Comparison of ENCODE assay signal across 6 fruit fly cellular contexts in the genomic region with DNA sequence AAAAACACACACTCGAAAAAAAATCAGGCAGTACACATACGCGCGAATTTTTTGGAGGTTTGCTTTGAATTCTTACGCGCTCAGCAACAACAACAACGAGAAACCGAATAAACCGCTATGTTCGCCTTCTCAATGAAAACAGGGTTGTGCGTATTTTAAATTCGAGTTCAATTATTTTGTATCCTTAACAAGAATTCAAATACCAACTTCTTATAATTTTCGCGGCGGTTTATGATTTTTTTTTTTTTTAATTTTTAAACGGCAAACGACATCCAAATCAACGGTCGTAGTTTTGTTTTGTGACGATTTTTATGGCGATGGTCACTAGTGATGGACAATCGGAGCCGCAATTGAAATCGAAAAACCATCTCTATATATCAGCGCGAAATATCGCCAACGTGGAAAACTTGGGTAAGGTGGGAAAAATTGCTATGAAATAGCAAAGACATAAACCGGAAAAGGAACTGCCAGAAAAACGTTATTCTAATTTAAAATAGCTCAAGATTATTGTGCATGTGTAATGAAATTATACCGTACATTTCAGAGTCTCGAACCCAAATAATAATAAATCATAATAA.
TF ChIP-seq lines count a peak whose summit lies in the region.

A gene (minus strand): TSS at position 332 of the 578 bp plus-strand sequence.

- peak; percentile 18 to 63 for TF ChIP-seq CTCF in S2 (optimal IDR thresholded peaks at IDR 0.05; lab: Kevin White, UChicago)
- TF ChIP-seq CTCF in whole organism, embryonic (GFP tag; optimal IDR thresholded peaks at IDR 0.05; lab: Kevin White, UChicago): peak; percentile 79

TF ChIP-seq in whole organism, adult, 20 proteins besides CTCF, POLR2A, EP300 and RAD21 (continues in another document):
- TF ChIP-seq kay (GFP tag; lab: Kevin White, UChicago; ENCODE audit: borderline replicate concordance) (peak; percentile 66), Mnt (GFP tag; optimal IDR thresholded peaks at IDR 0.05; lab: Kevin White, UChicago) (peak; percentile 74), bab1 (GFP tag; optimal IDR thresholded peaks at IDR 0.05; lab: Kevin White, UChicago) (peak; percentile 84), Crg-1 (GFP tag; optimal IDR thresholded peaks at IDR 0.05; lab: Kevin White, UChicago) (peak; percentile 70), cic (GFP tag; optimal IDR thresholded peaks at IDR 0.05; lab: Kevin White, UChicago) (peak; percentile 22), toe (GFP tag; optimal IDR thresholded peaks at IDR 0.05; lab: Kevin White, UChicago) (peak; percentile 67), Clk (GFP tag; optimal IDR thresholded peaks at IDR 0.05; lab: Kevin White, UChicago) (no peak), Hr96 (GFP tag; optimal IDR thresholded peaks at IDR 0.05; lab: Kevin White, UChicago) (peak; percentile 92), pad (GFP tag; optimal IDR thresholded peaks at IDR 0.05; lab: Kevin White, UChicago) (peak; percentile 56), CG5204 (GFP tag; optimal IDR thresholded peaks at IDR 0.05; lab: Kevin White, UChicago) (peak; percentile 72), tj (GFP tag; optimal IDR thresholded peaks at IDR 0.05; lab: Kevin White, UChicago) (peak; percentile 46), CG7045 (GFP tag; optimal IDR thresholded peaks at IDR 0.05; lab: Kevin White, UChicago) (no peak), CG14711 (tag; optimal IDR thresholded peaks at IDR 0.05; lab: Kevin White, UChicago) (peak; percentile 78), CG7101 (tag; optimal IDR thresholded peaks at IDR 0.05; lab: Kevin White, UChicago) (peak; percentile 87), CG12768 (GFP tag; optimal IDR thresholded peaks at IDR 0.05; lab: Kevin White, UChicago) (no peak), CG1620 (GFP tag; optimal IDR thresholded peaks at IDR 0.05; lab: Kevin White, UChicago) (peak; percentile 90)

TF ChIP-seq in whole organism, embryonic, 481 proteins besides CTCF, POLR2A, EP300 and RAD21 (continues in another document):
- peak; percentile 74 for TF ChIP-seq CG4360 (GFP tag; IDR thresholded peaks at IDR 0.05; lab: Robert Waterston, UW)
- peak; percentile 74 for TF ChIP-seq B-H2 (GFP tag; optimal IDR thresholded peaks at IDR 0.05; lab: Kevin White, UChicago)
- no peak; the same call in 1 of the 2 replicates for TF ChIP-seq cas (GFP tag; IDR thresholded peaks at IDR 0.05; lab: Robert Waterston, UW)
- peak; percentile 64 for TF ChIP-seq CG10209 (GFP tag; optimal IDR thresholded peaks at IDR 0.05; lab: Kevin White, UChicago)
- peak; percentile 84 for TF ChIP-seq CG11247 (GFP tag; IDR thresholded peaks at IDR 0.05; lab: Robert Waterston, UW)
- TF ChIP-seq CG11085 (GFP tag; IDR thresholded peaks at IDR 0.05; lab: Robert Waterston, UW): peak; percentile 86
- TF ChIP-seq Hr51 (GFP tag; optimal IDR thresholded peaks at IDR 0.05; lab: Kevin White, UChicago): peak; percentile 61 to 87
- TF ChIP-seq CG13287 (GFP tag; IDR thresholded peaks at IDR 0.05; lab: Robert Waterston, UW; ENCODE audit: partially characterized antibody): peak; percentile 93
- peak; percentile 70 for TF ChIP-seq CG4424 (GFP tag; optimal IDR thresholded peaks at IDR 0.05; lab: Kevin White, UChicago)
- peak; percentile 53 for TF ChIP-seq CG2712 (tag; optimal IDR thresholded peaks at IDR 0.05; lab: Kevin White, UChicago)
- peak; percentile 89 for TF ChIP-seq shn (GFP tag; optimal IDR thresholded peaks at IDR 0.05; lab: Kevin White, UChicago)
- peak; percentile 22; the same call in 1 of the 2 replicates for TF ChIP-seq gt (GFP tag; IDR thresholded peaks at IDR 0.05; lab: Robert Waterston, UW)
- TF ChIP-seq ap (GFP tag; IDR thresholded peaks at IDR 0.05; lab: Robert Waterston, UW): peak; percentile 67
- TF ChIP-seq nerfin-2 (GFP tag; IDR thresholded peaks at IDR 0.05; lab: Robert Waterston, UW; ENCODE audit: partially characterized antibody): peak; percentile 64
- TF ChIP-seq CG12744 (GFP tag; optimal IDR thresholded peaks at IDR 0.05; lab: Kevin White, UChicago): peak; percentile 76
- TF ChIP-seq CG13624 (GFP tag; optimal IDR thresholded peaks at IDR 0.05; lab: Kevin White, UChicago): peak; percentile 92

TF ChIP-seq in whole organism, prepupa, 60 proteins besides CTCF, POLR2A, EP300 and RAD21 (continues in another document):
- TF ChIP-seq Sox15 (GFP tag; optimal IDR thresholded peaks at IDR 0.05; lab: Kevin White, UChicago) (peak; percentile 39), spab (GFP tag; optimal IDR thresholded peaks at IDR 0.05; lab: Kevin White, UChicago) (no peak), CG6276 (GFP tag; optimal IDR thresholded peaks at IDR 0.05; lab: Kevin White, UChicago) (no peak), Sox102F (GFP tag; optimal IDR thresholded peaks at IDR 0.05; lab: Kevin White, UChicago) (peak; percentile 32), fkh (GFP tag; optimal IDR thresholded peaks at IDR 0.05; lab: Kevin White, UChicago) (no peak), CG11902 (GFP tag; optimal IDR thresholded peaks at IDR 0.05; lab: Kevin White, UChicago) (peak; percentile 27), CG6163 (GFP tag; IDR thresholded peaks at IDR 0.05; lab: Robert Waterston, UW) (peak; percentile 78), CG9139 (GFP tag; optimal IDR thresholded peaks at IDR 0.05; lab: Kevin White, UChicago) (no peak), CG11762 (GFP tag; optimal IDR thresholded peaks at IDR 0.05; lab: Kevin White, UChicago; ENCODE audit: insufficient read depth) (no peak), CG4318 (GFP tag; optimal IDR thresholded peaks at IDR 0.05; lab: Kevin White, UChicago) (no peak), dsx (GFP tag; optimal IDR thresholded peaks at IDR 0.05; lab: Kevin White, UChicago; ENCODE audit: poor library complexity, severe bottlenecking) (no peak), CG10631 (GFP tag; optimal IDR thresholded peaks at IDR 0.05; lab: Kevin White, UChicago) (peak; percentile 55), achi (GFP tag; optimal IDR thresholded peaks at IDR 0.05; lab: Kevin White, UChicago) (peak; percentile 49), CG8319 (GFP tag; optimal IDR thresholded peaks at IDR 0.05; lab: Kevin White, UChicago) (peak; percentile 17), svp (GFP tag; lab: Kevin White, UChicago) (peak; percentile 80), CG3919 (GFP tag; optimal IDR thresholded peaks at IDR 0.05; lab: Kevin White, UChicago) (peak; percentile 43), Sox14 (GFP tag; optimal IDR thresholded peaks at IDR 0.05; lab: Kevin White, UChicago) (peak; percentile 68)

TF ChIP-seq in whole organism, pupa, 21 proteins besides CTCF, POLR2A, EP300 and RAD21 (continues in another document):
- peak; percentile 31; the same call in 1 of the 3 replicates for TF ChIP-seq fd96Ca (GFP tag; IDR thresholded peaks at IDR 0.05; lab: Robert Waterston, UW)
- TF ChIP-seq rn (GFP tag; IDR thresholded peaks at IDR 0.05; lab: Robert Waterston, UW): no peak
- peak; percentile 63 for TF ChIP-seq Snoo (tag; optimal IDR thresholded peaks at IDR 0.05; lab: Kevin White, UChicago)
- TF ChIP-seq CG15710 (tag; optimal IDR thresholded peaks at IDR 0.05; lab: Kevin White, UChicago): peak; percentile 27
- no peak for TF ChIP-seq CG12605 (GFP tag; IDR thresholded peaks at IDR 0.05; lab: Robert Waterston, UW)
- no peak for TF ChIP-seq CG9948 (tag; optimal IDR thresholded peaks at IDR 0.05; lab: Kevin White, UChicago)
- TF ChIP-seq CG34367 (tag; optimal IDR thresholded peaks at IDR 0.05; lab: Kevin White, UChicago): peak; percentile 39
- no peak for TF ChIP-seq CG8159 (tag; optimal IDR thresholded peaks at IDR 0.05; lab: Kevin White, UChicago)
- no peak for TF ChIP-seq Pif1B (GFP tag; optimal IDR thresholded peaks at IDR 0.05; lab: Kevin White, UChicago)
- no peak for TF ChIP-seq gl (tag; optimal IDR thresholded peaks at IDR 0.05; lab: Kevin White, UChicago)
- TF ChIP-seq CG14655 (GFP tag; optimal IDR thresholded peaks at IDR 0.05; lab: Kevin White, UChicago): no peak
- TF ChIP-seq D1 (tag; optimal IDR thresholded peaks at IDR 0.05; lab: Kevin White, UChicago): no peak
- TF ChIP-seq CG13204 (GFP tag; optimal IDR thresholded peaks at IDR 0.05; lab: Kevin White, UChicago): no peak
- TF ChIP-seq Ets98B (GFP tag; IDR thresholded peaks at IDR 0.05; lab: Robert Waterston, UW): peak; percentile 23; the same call in 1 of the 2 replicates
- TF ChIP-seq CG17806 (tag; optimal IDR thresholded peaks at IDR 0.05; lab: Kevin White, UChicago): no peak
- no peak for TF ChIP-seq CG32121 (GFP tag; IDR thresholded peaks at IDR 0.05; lab: Robert Waterston, UW)
- TF ChIP-seq EcR (GFP tag; optimal IDR thresholded peaks at IDR 0.05; lab: Kevin White, UChicago): no peak
- no peak for TF ChIP-seq Pif1A (GFP tag; optimal IDR thresholded peaks at IDR 0.05; lab: Kevin White, UChicago)
- no peak for TF ChIP-seq CG10348 (GFP tag; IDR thresholded peaks at IDR 0.05; lab: Robert Waterston, UW)
- TF ChIP-seq CG8301 (tag; optimal IDR thresholded peaks at IDR 0.05; lab: Kevin White, UChicago): no peak

TF ChIP-seq in whole organism, wandering third instar larva, 38 proteins besides CTCF, POLR2A, EP300 and RAD21 (continues in another document):
- TF ChIP-seq Mio (GFP tag; optimal IDR thresholded peaks at IDR 0.05; lab: Kevin White, UChicago) (no peak), dsf (GFP tag; optimal IDR thresholded peaks at IDR 0.05; lab: Kevin White, UChicago; ENCODE audit: borderline replicate concordance) (peak; percentile 48), br (GFP tag; optimal IDR thresholded peaks at IDR 0.05; lab: Kevin White, UChicago) (peak; percentile 81), h (GFP tag; optimal IDR thresholded peaks at IDR 0.05; lab: Kevin White, UChicago) (peak; percentile 68), psq (GFP tag; optimal IDR thresholded peaks at IDR 0.05; lab: Kevin White, UChicago) (peak; percentile 45), CG9705 (GFP tag; optimal IDR thresholded peaks at IDR 0.05; lab: Kevin White, UChicago) (peak; percentile 55), ey (GFP tag; optimal IDR thresholded peaks at IDR 0.05; lab: Kevin White, UChicago) (peak; percentile 72), pan (optimal IDR thresholded peaks at IDR 0.05; lab: Kevin White, UChicago) (no peak), Dfd (GFP tag; optimal IDR thresholded peaks at IDR 0.05; lab: Kevin White, UChicago) (no peak), dmrt93B (GFP tag; optimal IDR thresholded peaks at IDR 0.05; lab: Kevin White, UChicago) (peak; percentile 60), Hr78 (GFP tag; optimal IDR thresholded peaks at IDR 0.05; lab: Kevin White, UChicago) (no peak), HLH106 (tag; optimal IDR thresholded peaks at IDR 0.05; lab: Kevin White, UChicago) (peak; percentile 59), foxo (GFP tag; optimal IDR thresholded peaks at IDR 0.05; lab: Kevin White, UChicago) (peak in 1 of 2 experiments; percentile 75), Dif (GFP tag; optimal IDR thresholded peaks at IDR 0.05; lab: Kevin White, UChicago; ENCODE audit: partially characterized antibody) (no peak), Rel (GFP tag; optimal IDR thresholded peaks at IDR 0.05; lab: Kevin White, UChicago) (no peak), Rel (tag; optimal IDR thresholded peaks at IDR 0.05; lab: Kevin White, UChicago) (peak; percentile 10), lola (GFP tag; optimal IDR thresholded peaks at IDR 0.05; lab: Kevin White, UChicago) (no peak), Abd-B (GFP tag; optimal IDR thresholded peaks at IDR 0.05; lab: Kevin White, UChicago) (no peak), rgr (GFP tag; optimal IDR thresholded peaks at IDR 0.05; lab: Kevin White, UChicago) (peak; percentile 90), OdsH (GFP tag; optimal IDR thresholded peaks at IDR 0.05; lab: Kevin White, UChicago) (peak; percentile 50), fru (GFP tag; optimal IDR thresholded peaks at IDR 0.05; lab: Kevin White, UChicago) (peak; percentile 71)
